Fruit fly (Drosophila melanogaster) whole organism, prepupa: ENCODE measurements around the gene CG46510.
"Not testable (repeated sequence)": the region's sequence is repeated elsewhere in the genome, so short reads cannot be mapped to it uniquely, and the experiment has no call there.

Experiments
- CG10669 ChIP-seq: fragments of 200-800 bp; sonication (Bioruptor generic); optimal IDR thresholded peaks from 3 replicates; lab custom pipeline; 2018; ENCODE audit warnings: missing biosample characterization, mild to moderate bottlenecking, missing genetic modification characterization, moderate library complexity
- CG15336 ChIP-seq: fragments of 200-800 bp; sonication (Bioruptor generic); IDR thresholded peaks from 2 replicates; pipeline ENCODE4 v1.3.6; 2022; ENCODE audit warnings: missing biosample characterization, missing genetic modification characterization
- CG32006 ChIP-seq: fragments of 200-800 bp; sonication (Bioruptor generic); optimal IDR thresholded peaks from 3 replicates; lab custom pipeline; 2017; ENCODE audit warnings: missing biosample characterization, mild to moderate bottlenecking, missing genetic modification characterization
- CG3919 ChIP-seq: fragments of 200-800 bp; sonication (Bioruptor generic); optimal IDR thresholded peaks from 3 replicates; lab custom pipeline; 2016; ENCODE audit warnings: missing biosample characterization, missing genetic modification characterization
- CG4318 ChIP-seq: fragments of 200-800 bp; sonication (Bioruptor generic); optimal IDR thresholded peaks from 3 replicates; lab custom pipeline; 2017; ENCODE audit warnings: missing biosample characterization, mild to moderate bottlenecking, missing genetic modification characterization
- CG6792 ChIP-seq: fragments of 200-800 bp; sonication (Bioruptor generic); optimal IDR thresholded peaks from 3 replicates; lab custom pipeline; 2016; ENCODE audit warnings: missing biosample characterization, missing genetic modification characterization
- CG8119 ChIP-seq: fragments of 200-800 bp; sonication (Bioruptor generic); IDR thresholded peaks from 3 replicates; pipeline ENCODE4 v1.3.6; 2022; ENCODE audit warnings: missing biosample characterization, missing genetic modification characterization
- Gug ChIP-seq: fragments of 200-800 bp; sonication (Bioruptor generic); IDR thresholded peaks from 2 replicates; pipeline ENCODE4 v1.3.6; 2022; ENCODE audit warnings: missing biosample characterization, missing genetic modification characterization
- Hr38 ChIP-seq: sonication (Bioruptor generic); optimal IDR thresholded peaks from 2 replicates; lab custom pipeline; 2016; ENCODE audit warnings: missing biosample characterization, missing genetic modification characterization
- Hr39 ChIP-seq: fragments of 200-800 bp; sonication (Bioruptor generic); optimal IDR thresholded peaks from 2 replicates; lab custom pipeline; 2016; ENCODE audit warnings: missing biosample characterization, missing genetic modification characterization
- Hr4 ChIP-seq: fragments of 200-800 bp; sonication (Bioruptor generic); optimal IDR thresholded peaks from 3 replicates; lab custom pipeline; 2016; ENCODE audit warnings: missing biosample characterization, missing genetic modification characterization
- OdsH ChIP-seq: fragments of 200-800 bp; sonication (Bioruptor generic); optimal IDR thresholded peaks from 3 replicates; lab custom pipeline; 2016; ENCODE audit warnings: missing biosample characterization, missing genetic modification characterization
- achi ChIP-seq: fragments of 200-800 bp; sonication (Bioruptor generic); optimal IDR thresholded peaks from 3 replicates; lab custom pipeline; 2016; ENCODE audit warnings: missing biosample characterization, missing genetic modification characterization
- esn ChIP-seq: fragments of 200-800 bp; sonication (Bioruptor generic); optimal IDR thresholded peaks from 2 replicates; lab custom pipeline; 2016; ENCODE audit warnings: missing biosample characterization, mild to moderate bottlenecking, missing genetic modification characterization, moderate library complexity
- pdm3 ChIP-seq: fragments of 200-800 bp; sonication (Bioruptor generic); optimal IDR thresholded peaks from 3 replicates; lab custom pipeline; 2016; ENCODE audit warnings: missing biosample characterization, missing genetic modification characterization
- ss ChIP-seq, 2 experiments: fragments of 200-800 bp; sonication (Bioruptor generic); optimal IDR thresholded peaks; 2 replicates in 1 of 2; 3 replicates in 1 of 2; lab custom pipeline; 2017 to 2018; ENCODE audit warnings: mild to moderate bottlenecking in 2 of 2, missing biosample characterization in 2 of 2, missing genetic modification characterization in 2 of 2, moderate library complexity in 1 of 2
- topi ChIP-seq: fragments of 200-800 bp; sonication (Bioruptor generic); optimal IDR thresholded peaks from 3 replicates; lab custom pipeline; 2016; ENCODE audit warnings: missing biosample characterization, missing genetic modification characterization
- vri ChIP-seq: fragments of 200-800 bp; sonication (Bioruptor generic); optimal IDR thresholded peaks from 3 replicates; lab custom pipeline; 2016; ENCODE audit warnings: missing biosample characterization, mild to moderate bottlenecking, missing genetic modification characterization

CG46510 gene

DNA sequence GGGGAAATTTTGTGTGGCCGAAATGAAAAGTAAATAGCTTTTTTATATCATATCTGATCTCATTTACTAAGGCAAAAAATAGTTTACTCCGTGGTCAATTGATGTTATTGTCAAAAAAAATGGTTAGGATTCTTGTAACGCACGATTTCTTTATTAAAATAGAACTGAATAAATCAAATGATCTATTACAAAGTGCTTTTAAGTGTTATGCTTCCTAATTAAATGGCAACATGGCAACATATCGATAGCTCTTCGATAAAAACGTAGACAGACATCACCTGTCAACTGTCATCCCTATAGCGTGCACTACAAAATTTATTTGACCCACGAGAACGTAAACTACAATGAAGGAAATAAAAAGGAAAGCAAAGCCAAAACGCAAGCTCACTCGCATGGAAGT, 9.8 kb downstream of the CG46510 start, which contains the start of gene CG46512:
CG46512 (plus strand) TSS at position 301 of the 400 bp plus-strand sequence.
- not testable (repeated sequence) for TF ChIP-seq vri (GFP tag; lab: Kevin White, UChicago); ss (GFP tag; optimal IDR thresholded peaks at IDR 0.05; lab: Kevin White, UChicago); Hr38 (GFP tag; lab: Kevin White, UChicago)

dm6 chrX:22191973-22192372, 14.7 kb downstream of the CG46510 start, which contains the start of gene CG46513:
CG46513 (plus strand) TSS chrX:22192273.
- TF ChIP-seq CG6792; Hr4; OdsH (GFP tag; lab: Kevin White, UChicago): not testable (repeated sequence)
- TF ChIP-seq, all 60 proteins: peak for 0; not testable (repeated sequence) for 60

dm6 chrX:22196874-22197273, 19.6 kb downstream of the CG46510 start, which contains the start of gene CG46514:
CG46514 (plus strand) TSS chrX:22197174.
- TF ChIP-seq CG32006; Gug (GFP tag; lab: Robert Waterston, UW); Hr38 (GFP tag; lab: Kevin White, UChicago): not testable (repeated sequence)

DNA sequence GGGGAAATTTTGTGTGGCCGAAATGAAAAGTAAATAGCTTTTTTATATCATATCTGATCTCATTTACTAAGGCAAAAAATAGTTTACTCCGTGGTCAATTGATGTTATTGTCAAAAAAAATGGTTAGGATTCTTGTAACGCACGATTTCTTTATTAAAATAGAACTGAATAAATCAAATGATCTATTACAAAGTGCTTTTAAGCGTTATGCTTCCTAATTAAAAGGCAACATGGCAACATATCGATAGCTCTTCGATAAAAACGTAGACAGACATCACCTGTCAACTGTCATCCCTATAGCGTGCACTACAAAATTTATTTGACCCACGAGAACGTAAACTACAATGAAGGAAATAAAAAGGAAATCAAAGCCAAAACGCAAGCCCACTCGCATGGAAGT, 24.6 kb downstream of the CG46510 start, which contains the start of gene CG46515:
CG46515 (plus strand) TSS at position 301 of the 400 bp plus-strand sequence.
- TF ChIP-seq CG8119; CG4318; esn (GFP tag; lab: Kevin White, UChicago): not testable (repeated sequence)

dm6 chrX:22212028-22212427, 34.7 kb downstream of the CG46510 start, which contains the start of gene CG46516:
CG46516 (plus strand) TSS chrX:22212328.
- not testable (repeated sequence) for TF ChIP-seq Hr38, topi, OdsH (GFP tag; lab: Kevin White, UChicago)

DNA sequence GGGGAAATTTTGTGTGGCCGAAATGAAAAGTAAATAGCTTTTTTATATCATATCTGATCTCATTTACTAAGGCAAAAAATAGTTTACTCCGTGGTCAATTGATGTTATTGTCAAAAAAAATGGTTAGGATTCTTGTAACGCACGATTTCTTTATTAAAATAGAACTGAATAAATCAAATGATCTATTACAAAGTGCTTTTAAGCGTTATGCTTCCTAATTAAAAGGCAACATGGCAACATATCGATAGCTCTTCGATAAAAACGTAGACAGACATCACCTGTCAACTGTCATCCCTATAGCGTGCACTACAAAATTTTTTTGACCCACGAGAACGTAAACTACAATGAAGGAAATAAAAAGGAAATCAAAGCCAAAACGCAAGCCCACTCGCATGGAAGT, 39.8 kb downstream of the CG46510 start, which contains the start of gene CG46517:
CG46517 (plus strand) TSS at position 301 of the 400 bp plus-strand sequence.
- TF ChIP-seq pdm3 (GFP tag; lab: Kevin White, UChicago); CG3919 (GFP tag; lab: Kevin White, UChicago); CG15336: not testable (repeated sequence)
- TF ChIP-seq, all 60 proteins: peak for 0; not testable (repeated sequence) for 60

DNA sequence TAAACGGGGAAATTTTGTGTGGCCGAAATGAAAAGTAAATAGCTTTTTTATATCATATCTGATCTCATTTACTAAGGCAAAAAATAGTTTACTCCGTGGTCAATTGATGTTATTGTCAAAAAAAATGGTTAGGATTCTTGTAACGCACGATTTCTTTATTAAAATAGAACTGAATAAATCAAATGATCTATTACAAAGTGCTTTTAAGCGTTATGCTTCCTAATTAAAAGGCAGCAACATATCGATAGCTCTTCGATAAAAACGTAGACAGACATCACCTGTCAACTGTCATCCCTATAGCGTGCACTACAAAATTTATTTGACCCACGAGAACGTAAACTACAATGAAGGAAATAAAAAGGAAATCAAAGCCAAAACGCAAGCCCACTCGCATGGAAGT, 49.0 kb downstream of the CG46510 start, which contains the start of gene CG46518:
CG46518 (plus strand) TSS at position 301 of the 400 bp plus-strand sequence.
- TF ChIP-seq Hr39, CG10669, achi (GFP tag; lab: Kevin White, UChicago): not testable (repeated sequence)
